Fruit fly (Drosophila melanogaster) whole organism, wandering third instar larva: Measurements from ENCODE around the gene aay.

Source experiments
- Abd-B ChIP-seq: fragments of >200 bp; optimal IDR thresholded peaks from 2 replicates; lab custom pipeline; 2017; ENCODE audit warnings: missing biosample characterization, missing genetic modification characterization
- psq ChIP-seq: fragments of 200-800 bp; sonication (Bioruptor generic); optimal IDR thresholded peaks from 3 replicates; lab custom pipeline; 2017; ENCODE audit warnings: missing biosample characterization, mild to moderate bottlenecking, missing genetic modification characterization, moderate library complexity

dm6 chr3L:9447239-9447777, 24.3 kb downstream of the aay start:
- peak; percentile 62 for TF ChIP-seq psq (GFP tag; lab: Kevin White, UChicago)
- no peak for TF ChIP-seq Abd-B (GFP tag; lab: Kevin White, UChicago)
